Fruit fly (Drosophila melanogaster) Kc167 (cell line): Measurements from ENCODE around the gene Ass.

Experiments used
- insv ChIP-seq: fragments of >200 bp; optimal IDR thresholded peaks from 3 replicates; lab custom pipeline; 2018; ENCODE audit warnings: missing external identifiers
- psq ChIP-seq: fragments of >200 bp; optimal IDR thresholded peaks from 2 replicates; lab custom pipeline; 2017; ENCODE audit warnings: missing external identifiers

- TF ChIP-seq psq (lab: Kevin White, UChicago) (no peak), insv (lab: Kevin White, UChicago) (no peak)
Observed at dm6 chr3R:6668234-6668633, 24.0 kb upstream of the Ass start.
